Worm (Caenorhabditis elegans) whole organism, late embryonic: ENCODE data around the gene fbxa-28.
A peak's percentile ranks its signal among the peaks of the same experiment; 100 is the strongest.
"Not testable (repeated sequence)": the region's sequence is repeated elsewhere in the genome, so short reads cannot be mapped to it uniquely, and the experiment has no call there.

Experiments used
- C08G9.2 ChIP-seq: sonication (generic microtip); optimal IDR thresholded peaks from 2 replicates; lab custom pipeline; 2016; ENCODE audit warnings: mild to moderate bottlenecking, missing genetic modification characterization, moderate library complexity, missing compliant biosample characterization
- F13H6.1 ChIP-seq: sonication (generic microtip); optimal IDR thresholded peaks from 2 replicates; lab custom pipeline; 2016; ENCODE audit warnings: missing genetic modification characterization, missing compliant biosample characterization
- K02D7.2 ChIP-seq: sonication (generic microtip); optimal IDR thresholded peaks from 2 replicates; lab custom pipeline; 2017; ENCODE audit warnings: mild to moderate bottlenecking, missing genetic modification characterization, missing compliant biosample characterization
- K09A11.1 ChIP-seq: sonication (generic microtip); optimal IDR thresholded peaks from 2 replicates; lab custom pipeline; 2017; ENCODE audit warnings: antibody characterized with exemption, mild to moderate bottlenecking, missing genetic modification characterization, missing compliant biosample characterization; ENCODE audit not compliant: insufficient read depth
- T23F11.4 ChIP-seq: fragments of 200-800 bp; sonication (Bioruptor generic); optimal IDR thresholded peaks from 2 replicates; lab custom pipeline; 2018; ENCODE audit warnings: mild to moderate bottlenecking, missing genetic modification characterization, missing compliant biosample characterization
- ahr-1 ChIP-seq: sonication (generic microtip); optimal IDR thresholded peaks from 2 replicates; lab custom pipeline; 2016; ENCODE audit warnings: missing genetic modification characterization, missing compliant biosample characterization
- ceh-22 ChIP-seq: sonication (generic microtip); optimal IDR thresholded peaks from 2 replicates; lab custom pipeline; 2017; ENCODE audit warnings: missing biosample characterization, missing genetic modification characterization
- ceh-24 ChIP-seq: sonication (generic microtip); optimal IDR thresholded peaks from 2 replicates; lab custom pipeline; 2016; ENCODE audit warnings: mild to moderate bottlenecking, missing genetic modification characterization, missing compliant biosample characterization
- ceh-34 ChIP-seq: sonication (generic microtip); optimal IDR thresholded peaks from 2 replicates; lab custom pipeline; 2016; ENCODE audit warnings: mild to moderate bottlenecking, missing genetic modification characterization, missing compliant biosample characterization
- ceh-45 ChIP-seq: fragments of 200-800 bp; sonication (Bioruptor generic); IDR thresholded peaks from 2 replicates; pipeline ENCODE4 v1.3.6; 2022; ENCODE audit warnings: missing genetic modification reagents, missing genetic modification characterization, missing compliant biosample characterization
- ceh-9 ChIP-seq: sonication (generic microtip); optimal IDR thresholded peaks from 2 replicates; lab custom pipeline; 2016; ENCODE audit warnings: mild to moderate bottlenecking, missing genetic modification characterization, inconsistent platforms, missing compliant biosample characterization
- dve-1 ChIP-seq: sonication (generic microtip); optimal IDR thresholded peaks from 2 replicates; lab custom pipeline; 2017; ENCODE audit warnings: antibody characterized with exemption, mild to moderate bottlenecking, missing genetic modification characterization, missing compliant biosample characterization
- elt-4 ChIP-seq: sonication (generic microtip); optimal IDR thresholded peaks from 2 replicates; lab custom pipeline; 2016; ENCODE audit warnings: missing genetic modification characterization, missing compliant biosample characterization
- fkh-10 ChIP-seq: fragments of 150-350 bp; optimal IDR thresholded peaks from 2 replicates; lab custom pipeline; 2014; ENCODE audit warnings: missing biosample characterization, missing genetic modification reagents, missing genetic modification characterization
- fkh-6 ChIP-seq: sonication (generic microtip); optimal IDR thresholded peaks from 2 replicates; lab custom pipeline; 2016; ENCODE audit warnings: missing genetic modification characterization, missing compliant biosample characterization
- gmeb-2 ChIP-seq: sonication (generic microtip); optimal IDR thresholded peaks from 2 replicates; lab custom pipeline; 2016; ENCODE audit warnings: missing genetic modification characterization, inconsistent platforms, missing compliant biosample characterization
- hlh-6 ChIP-seq: sonication (generic microtip); optimal IDR thresholded peaks from 2 replicates; lab custom pipeline; 2016; ENCODE audit warnings: missing genotype, missing genetic modification characterization, missing compliant biosample characterization
- hlh-8 ChIP-seq: sonication (generic microtip); optimal IDR thresholded peaks from 2 replicates; lab custom pipeline; 2016; ENCODE audit warnings: missing genotype, missing genetic modification characterization, missing compliant biosample characterization
- lim-6 ChIP-seq: sonication (generic microtip); optimal IDR thresholded peaks from 2 replicates; lab custom pipeline; 2016; ENCODE audit warnings: missing genetic modification characterization, missing compliant biosample characterization
- nhr-11 ChIP-seq: fragments of 150-350 bp; optimal IDR thresholded peaks from 2 replicates; lab custom pipeline; 2014; ENCODE audit warnings: missing biosample characterization, missing genetic modification characterization
- pat-9 ChIP-seq: fragments of 200-800 bp; sonication (Bioruptor generic); optimal IDR thresholded peaks from 2 replicates; lab custom pipeline; 2018; ENCODE audit warnings: mild to moderate bottlenecking, missing genetic modification characterization, moderate library complexity, missing compliant biosample characterization
- pax-1 ChIP-seq: fragments of 150-350 bp; optimal IDR thresholded peaks from 2 replicates; lab custom pipeline; 2014; ENCODE audit warnings: missing biosample characterization, missing genetic modification characterization
- pha-2 ChIP-seq: sonication (generic microtip); optimal IDR thresholded peaks from 2 replicates; lab custom pipeline; 2017; ENCODE audit warnings: mild to moderate bottlenecking, missing genetic modification characterization, missing compliant biosample characterization
- syd-9 ChIP-seq: sonication (generic microtip); optimal IDR thresholded peaks from 2 replicates; lab custom pipeline; 2016; ENCODE audit warnings: mild to moderate bottlenecking, missing genetic modification characterization, moderate library complexity, missing compliant biosample characterization
- tbx-7 ChIP-seq: sonication (generic microtip); optimal IDR thresholded peaks from 2 replicates; lab custom pipeline; 2016; ENCODE audit warnings: missing genotype, missing genetic modification characterization, missing compliant biosample characterization

The fbxa-28 gene

DNA sequence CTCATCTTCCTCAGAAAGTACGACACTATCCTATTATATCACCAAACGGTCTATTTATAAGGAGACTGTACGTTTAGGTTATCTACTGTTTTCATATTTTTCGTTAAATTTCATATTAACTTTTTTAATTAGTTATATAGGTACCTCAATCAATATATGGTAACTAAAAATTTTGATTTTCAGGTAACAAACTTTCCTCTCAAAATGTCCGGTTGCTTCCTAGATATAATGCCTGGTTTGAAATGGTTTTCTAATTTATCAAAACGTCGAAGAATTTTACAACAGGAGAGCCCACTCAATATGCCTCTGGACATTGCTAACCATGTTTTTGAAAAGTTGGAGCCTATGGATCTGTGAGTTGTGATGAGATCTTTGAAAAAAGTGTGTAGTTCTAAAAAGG, at the start of gene fbxa-28:
TSS of gene fbxa-28 (plus strand) at position 301 of the 400 bp plus-strand sequence.
- TF ChIP-seq dve-1 (tag; lab: Kevin White, UChicago) (no peak), gmeb-2 (tag; lab: Kevin White, UChicago) (no peak), lim-6 (tag; lab: Kevin White, UChicago) (no peak), ceh-34 (tag; lab: Kevin White, UChicago) (no peak), hlh-6 (tag; lab: Kevin White, UChicago) (no peak)

- TF ChIP-seq F13H6.1 (tag; lab: Kevin White, UChicago) (no peak), T23F11.4 (GFP tag; lab: Kevin White, UChicago) (no peak), ceh-9 (tag; lab: Kevin White, UChicago) (no peak), ceh-24 (tag; lab: Kevin White, UChicago) (no peak), ceh-22 (tag; lab: Kevin White, UChicago) (no peak), K09A11.1 (tag; lab: Kevin White, UChicago) (no peak), ahr-1 (no peak), pat-9 (tag; lab: Kevin White, UChicago) (no peak), C08G9.2 (tag; lab: Kevin White, UChicago) (no peak), elt-4 (tag; lab: Kevin White, UChicago) (no peak), syd-9 (tag; lab: Kevin White, UChicago) (no peak)
- TF ChIP-seq, all 69 proteins: peak for 0
Measured at ce11 chrIII:1248335-1248734, 49.4 kb upstream of the fbxa-28 start.

- no peak for TF ChIP-seq hlh-8
Measured at ce11 chrIII:1249111-1249583, 48.6 kb upstream of the fbxa-28 start, which contains the start of the genes fbxa-76 and fbxa-77. fbxa-76 (minus strand) TSS chrIII:1249161. fbxa-77 (plus strand) TSS chrIII:1249475.

DNA sequence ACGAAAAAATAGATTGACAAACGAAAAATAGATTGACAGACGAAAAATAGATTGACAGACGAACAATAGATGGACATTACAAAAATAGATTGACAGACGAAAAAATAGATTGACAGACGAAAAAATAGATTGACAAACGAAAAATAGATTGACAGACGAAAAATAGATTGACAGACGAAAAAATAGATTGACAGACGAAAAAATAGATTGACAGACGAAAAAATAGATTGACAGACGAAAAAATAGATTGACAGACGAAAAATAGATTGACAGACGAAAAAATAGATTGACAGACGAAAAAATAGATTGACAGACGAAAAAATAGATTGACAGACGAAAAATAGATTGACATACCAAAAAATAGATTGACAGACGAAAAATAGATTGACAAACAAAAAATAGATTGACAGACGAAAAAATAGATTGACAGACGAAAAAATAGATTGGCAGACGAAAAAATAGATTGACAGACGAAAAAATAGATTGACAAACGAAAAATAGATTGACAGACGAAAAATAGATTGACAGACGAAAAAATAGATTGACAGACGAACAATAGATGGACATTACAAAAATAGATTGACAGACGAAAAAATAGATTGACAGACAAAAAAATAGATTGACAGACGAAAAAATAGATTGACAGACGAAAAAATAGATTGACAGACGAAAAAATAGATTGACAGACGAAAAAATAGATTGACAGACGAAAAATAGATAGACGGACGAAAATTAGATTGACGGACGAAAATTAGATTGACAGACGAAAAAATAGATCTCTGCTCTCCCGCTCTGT, 45.1 kb upstream of the fbxa-28 start:
- TF ChIP-seq ceh-45 (GFP tag; lab: Robert Waterston, UW): peak; percentile 69; the same call in 1 of the 2 replicates

DNA sequence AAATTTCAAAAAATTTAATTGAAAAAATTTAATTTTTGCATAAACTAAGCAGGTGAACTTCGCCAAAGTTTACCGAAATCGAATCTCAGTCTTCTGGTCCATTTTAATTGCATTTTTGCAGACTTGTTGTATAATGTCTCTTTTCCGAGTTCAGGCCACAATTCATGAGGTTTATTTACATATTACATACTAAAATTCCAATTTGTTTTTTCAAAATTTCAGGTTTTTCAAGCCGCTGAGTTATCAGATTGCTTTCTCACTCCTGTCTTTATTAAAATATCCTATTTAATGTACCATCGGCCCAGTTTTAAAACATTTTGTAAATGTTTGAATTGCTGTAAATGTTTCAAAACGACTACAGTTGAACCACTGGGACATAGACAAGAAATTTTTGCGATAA, 41.2 kb upstream of the fbxa-28 start, which contains the start of gene fbxa-208:
TSS of gene fbxa-208 (plus strand) at position 301 of the 400 bp plus-strand sequence.
- not testable (repeated sequence) for TF ChIP-seq pax-1, ceh-22, K02D7.2 (tag; lab: Kevin White, UChicago)

- TF ChIP-seq tbx-7 (tag; lab: Kevin White, UChicago); fkh-6 (tag; lab: Kevin White, UChicago); fkh-10 (GFP tag; lab: Kevin White, UChicago): not testable (repeated sequence)
Measured at ce11 chrIII:1258358-1258757, 39.3 kb upstream of the fbxa-28 start, which contains the start of gene fbxa-78. fbxa-78 (minus strand) TSS chrIII:1258458.

- not testable (repeated sequence) for TF ChIP-seq pha-2 (tag; lab: Kevin White, UChicago); elt-4 (tag; lab: Kevin White, UChicago); nhr-11
Measured at ce11 chrIII:1263692-1264091, 34.0 kb upstream of the fbxa-28 start, which contains the start of gene srz-9. srz-9 (plus strand) TSS chrIII:1263992.
